Fruit fly (Drosophila melanogaster): Measurements from ENCODE around the gene RasGAP1.
A peak's percentile ranks its signal among the peaks of the same experiment; 100 is the strongest.

The RasGAP1 gene

dm6 chr3L:9855784-9856426 is 820 bp upstream of the RasGAP1 start (continued):
- TF ChIP-seq CG4328 (GFP tag; optimal IDR thresholded peaks at IDR 0.05) (peak; percentile 94), CG11456 (GFP tag; IDR thresholded peaks at IDR 0.05) (peak; percentile 93), Lpt (GFP tag; optimal IDR thresholded peaks at IDR 0.05) (no peak), CG11247 (GFP tag; IDR thresholded peaks at IDR 0.05) (peak; percentile 95), H15 (GFP tag; IDR thresholded peaks at IDR 0.05) (peak; percentile 97), nmo (GFP tag; optimal IDR thresholded peaks at IDR 0.05) (peak; percentile 98), CG17829 (tag; optimal IDR thresholded peaks at IDR 0.05) (peak; percentile 99), CG31224 (GFP tag; IDR thresholded peaks at IDR 0.05) (peak; percentile 89), ato (GFP tag; IDR thresholded peaks at IDR 0.05; ENCODE audit: partially characterized antibody) (no peak), pb (GFP tag; optimal IDR thresholded peaks at IDR 0.05) (peak; percentile 95), CG1233 (GFP tag; optimal IDR thresholded peaks at IDR 0.05) (peak; percentile 94), CG9876 (GFP tag; optimal IDR thresholded peaks at IDR 0.05) (peak; percentile 86), CG13624 (GFP tag; optimal IDR thresholded peaks at IDR 0.05) (peak; percentile 95), CG34224 (GFP tag; IDR thresholded peaks at IDR 0.05; ENCODE audit: partially characterized antibody) (no peak), Hr51 (GFP tag; optimal IDR thresholded peaks at IDR 0.05) (peak; percentile 93 to 95), CG6689 (GFP tag; IDR thresholded peaks at IDR 0.05) (peak; percentile 98), CG33213 (GFP tag; optimal IDR thresholded peaks at IDR 0.05) (peak; percentile 96), CG1792 (GFP tag; optimal IDR thresholded peaks at IDR 0.05) (peak; percentile 97), ind (GFP tag; optimal IDR thresholded peaks at IDR 0.05) (peak; percentile 98), al (GFP tag; IDR thresholded peaks at IDR 0.05) (peak; percentile 89), bbx (GFP tag; IDR thresholded peaks at IDR 0.05; ENCODE audit: partially characterized antibody) (0 out of 2 replicates have a peak, but pooled peaks have one; percentile 13), CG12299 (tag; optimal IDR thresholded peaks at IDR 0.05) (peak; percentile 94), Rfx (GFP tag; IDR thresholded peaks at IDR 0.05) (peak; percentile 93), CG3407 (GFP tag; optimal IDR thresholded peaks at IDR 0.05) (peak; percentile 96), Lim3 (GFP tag; IDR thresholded peaks at IDR 0.05) (peak; percentile 87; the same call in 1 of the 2 replicates), CG6254 (GFP tag; optimal IDR thresholded peaks at IDR 0.05) (peak; percentile 97), bowl (GFP tag; IDR thresholded peaks at IDR 0.05) (peak; percentile 89), Blimp-1 (GFP tag; optimal IDR thresholded peaks at IDR 0.05) (peak; percentile 99), Lhr (GFP tag; optimal IDR thresholded peaks at IDR 0.05) (peak; percentile 93), mirr (GFP tag; optimal IDR thresholded peaks at IDR 0.05) (peak; percentile 71), CTCF (GFP tag; optimal IDR thresholded peaks at IDR 0.05) (peak; percentile 72), CG7372 (GFP tag; IDR thresholded peaks at IDR 0.05) (peak; percentile 94), onecut (GFP tag; IDR thresholded peaks at IDR 0.05) (peak; percentile 94), CG15479 (GFP tag; optimal IDR thresholded peaks at IDR 0.05) (peak; percentile 98), CG31365 (tag; optimal IDR thresholded peaks at IDR 0.05) (peak; percentile 88), CG11398 (GFP tag; optimal IDR thresholded peaks at IDR 0.05) (peak; percentile 96), tna (GFP tag; IDR thresholded peaks at IDR 0.05; ENCODE audit: partially characterized antibody) (no peak), CG13287 (GFP tag; IDR thresholded peaks at IDR 0.05; ENCODE audit: partially characterized antibody) (no peak), dimm (GFP tag; IDR thresholded peaks at IDR 0.05) (peak; percentile 93), Hmx (GFP tag; optimal IDR thresholded peaks at IDR 0.05) (peak; percentile 81), CG16813 (GFP tag; IDR thresholded peaks at IDR 0.05; ENCODE audit: partially characterized antibody) (no peak), org-1 (GFP tag; optimal IDR thresholded peaks at IDR 0.05) (peak; percentile 98), CG31388 (GFP tag; optimal IDR thresholded peaks at IDR 0.05) (peak; percentile 94), CG9932 (GFP tag; IDR thresholded peaks at IDR 0.05) (peak; percentile 91), Aef1 (GFP tag; IDR thresholded peaks at IDR 0.05) (peak; percentile 85), CG30431 (GFP tag; optimal IDR thresholded peaks at IDR 0.05) (peak; percentile 97), CG10654 (GFP tag; optimal IDR thresholded peaks at IDR 0.05) (peak; percentile 98), CG15514 (GFP tag; optimal IDR thresholded peaks at IDR 0.05) (peak; percentile 73), dan (GFP tag; IDR thresholded peaks at IDR 0.05) (peak; percentile 99), ssp (GFP tag; IDR thresholded peaks at IDR 0.05) (peak; percentile 89)

Measured in whole organism, embryonic.